Fruit fly (Drosophila melanogaster) Kc167 (cell line): ENCODE results near the gene CG12594.

Source experiments
- Myc ChIP-seq: fragments of >200 bp; optimal IDR thresholded peaks from 2 replicates; lab custom pipeline; 2017; ENCODE audit warnings: missing external identifiers
- Sin3A ChIP-seq: fragments of >200 bp; optimal IDR thresholded peaks from 2 replicates; lab custom pipeline; 2018; ENCODE audit warnings: missing external identifiers
- h ChIP-seq: fragments of >200 bp; optimal IDR thresholded peaks from 3 replicates; lab custom pipeline; 2018; ENCODE audit warnings: missing external identifiers
- insv ChIP-seq: fragments of >200 bp; optimal IDR thresholded peaks from 3 replicates; lab custom pipeline; 2018; ENCODE audit warnings: missing external identifiers
- psq ChIP-seq: fragments of >200 bp; optimal IDR thresholded peaks from 2 replicates; lab custom pipeline; 2017; ENCODE audit warnings: missing external identifiers
- ttk ChIP-seq: sonication (Bioruptor generic); optimal IDR thresholded peaks from 2 replicates; lab custom pipeline; 2017; ENCODE audit warnings: missing external identifiers

dm6 chr3R:11673955-11674663 lies 47.4 kb upstream of the CG12594 start, which contains the start of gene CG14715:
- TF ChIP-seq h (lab: Kevin White, UChicago) = no peak
- TF ChIP-seq psq (lab: Kevin White, UChicago) = no peak
- TF ChIP-seq Sin3A (lab: Kevin White, UChicago) = no peak
- no peak for TF ChIP-seq ttk (lab: Kevin White, UChicago)
- no peak for TF ChIP-seq insv (lab: Kevin White, UChicago)
- no peak for TF ChIP-seq Myc (lab: Kevin White, UChicago)
